Worm (Caenorhabditis elegans) whole organism, early embryonic: ENCODE data around the gene C07A9.5.
A peak's percentile ranks its signal among the peaks of the same experiment; 100 is the strongest.

Experiments
- B0310.2 ChIP-seq: sonication (generic microtip); optimal IDR thresholded peaks from 2 replicates; lab custom pipeline; 2016; ENCODE audit warnings: mild to moderate bottlenecking, missing genetic modification characterization, missing compliant biosample characterization
- F13C5.2 ChIP-seq: sonication (generic microtip); optimal IDR thresholded peaks from 2 replicates; lab custom pipeline; 2017; ENCODE audit warnings: mild to moderate bottlenecking, missing genetic modification characterization, inconsistent platforms, missing compliant biosample characterization
- aly-1 ChIP-seq: sonication (generic microtip); optimal IDR thresholded peaks from 2 replicates; lab custom pipeline; 2016; ENCODE audit warnings: missing genetic modification characterization, missing compliant biosample characterization
- ama-1 ChIP-seq: fragments of 150-350 bp; optimal IDR thresholded peaks from 2 replicates; lab custom pipeline; 2014
- ceh-13 ChIP-seq: fragments of 200-800 bp; sonication (Bioruptor generic); optimal IDR thresholded peaks from 2 replicates; lab custom pipeline; 2018; ENCODE audit warnings: mild to moderate bottlenecking, missing genetic modification characterization, missing compliant biosample characterization
- ceh-36 ChIP-seq: sonication (generic microtip); optimal IDR thresholded peaks from 2 replicates; lab custom pipeline; 2016; ENCODE audit warnings: missing genetic modification characterization, inconsistent platforms, missing compliant biosample characterization
- ets-7 ChIP-seq: sonication (generic microtip); optimal IDR thresholded peaks from 2 replicates; lab custom pipeline; 2016; ENCODE audit warnings: missing genotype, missing genetic modification characterization, missing compliant biosample characterization
- flt-1 ChIP-seq: fragments of 200-800 bp; sonication (Bioruptor generic); IDR thresholded peaks from 2 replicates; pipeline ENCODE4 v1.3.6; 2022; ENCODE audit warnings: missing genetic modification characterization, missing compliant biosample characterization
- hmbx-1 ChIP-seq: sonication (generic microtip); optimal IDR thresholded peaks from 2 replicates; lab custom pipeline; 2016; ENCODE audit warnings: mild to moderate bottlenecking, missing genetic modification characterization, missing compliant biosample characterization
- hmg-4 ChIP-seq: fragments of 200-800 bp; sonication (Bioruptor generic); optimal IDR thresholded peaks from 2 replicates; lab custom pipeline; 2018; ENCODE audit warnings: mild to moderate bottlenecking, missing genetic modification characterization, missing compliant biosample characterization
- hnd-1 ChIP-seq: sonication (generic microtip); optimal IDR thresholded peaks from 2 replicates; lab custom pipeline; 2016; ENCODE audit warnings: missing genetic modification characterization, missing compliant biosample characterization
- pes-1 ChIP-seq: fragments of 200-800 bp; sonication (Bioruptor generic); IDR thresholded peaks from 2 replicates; pipeline ENCODE4 v1.3.6; 2022; ENCODE audit warnings: missing genetic modification reagents, missing genetic modification characterization, missing compliant biosample characterization
- scrt-1 ChIP-seq: fragments of 200-800 bp; sonication (Bioruptor generic); IDR thresholded peaks from 2 replicates; pipeline ENCODE4 v1.3.6; 2022; ENCODE audit warnings: missing genetic modification characterization, missing compliant biosample characterization
- sea-1 ChIP-seq: fragments of 200-800 bp; sonication (Bioruptor generic); conservative IDR thresholded peaks from 2 replicates; pipeline ENCODE4 v1.3.6; 2022; ENCODE audit warnings: missing genetic modification characterization, missing compliant biosample characterization
- tbx-11 ChIP-seq: fragments of 200-800 bp; sonication (Bioruptor generic); IDR thresholded peaks from 2 replicates; pipeline ENCODE4 v1.3.6; 2022; ENCODE audit warnings: missing genetic modification characterization, missing compliant biosample characterization
- tbx-37 ChIP-seq: fragments of 200-800 bp; sonication (Bioruptor generic); conservative IDR thresholded peaks from 2 replicates; pipeline ENCODE4 v1.3.6; 2022; ENCODE audit warnings: missing genetic modification reagents, missing genetic modification characterization, missing compliant biosample characterization
- tra-4 ChIP-seq: sonication (generic microtip); optimal IDR thresholded peaks from 2 replicates; lab custom pipeline; 2017; ENCODE audit warnings: missing genetic modification characterization, missing compliant biosample characterization

The C07A9.5 gene

DNA sequence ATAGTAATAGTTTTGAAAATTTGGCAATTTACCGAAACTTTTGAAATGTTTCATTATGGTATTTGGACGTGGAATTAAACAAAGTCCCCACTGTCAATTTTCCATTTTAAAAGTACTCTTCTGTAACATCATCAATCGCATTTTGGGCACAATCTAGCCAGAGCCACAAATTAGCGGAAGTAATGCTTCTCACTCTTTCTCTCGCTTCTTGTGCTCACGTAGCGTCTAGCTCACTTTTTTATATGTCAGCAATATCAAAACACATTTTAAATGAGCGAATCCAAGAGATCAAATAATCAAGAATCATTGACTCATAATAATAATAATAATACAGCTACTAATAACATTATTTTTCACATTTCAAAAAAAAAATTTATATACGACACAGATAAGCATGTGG is 18.7 kb downstream of the C07A9.5 start:
- TF ChIP-seq hnd-1 (tag; lab: Kevin White, UChicago) (no peak), ceh-13 (no peak), tbx-37 (no peak), ets-7 (tag; lab: Kevin White, UChicago) (no peak), hmbx-1 (tag; lab: Kevin White, UChicago) (no peak), tbx-11 (GFP tag; lab: Robert Waterston, UW) (no peak), F13C5.2 (tag; lab: Kevin White, UChicago) (no peak), flt-1 (GFP tag; lab: Robert Waterston, UW) (no peak), pes-1 (GFP tag; lab: Robert Waterston, UW) (no peak), sea-1 (GFP tag; lab: Robert Waterston, UW) (no peak), B0310.2 (no peak), scrt-1 (GFP tag; lab: Robert Waterston, UW) (no peak), aly-1 (tag; lab: Kevin White, UChicago) (no peak), hmg-4 (GFP tag; lab: Kevin White, UChicago) (no peak)

DNA sequence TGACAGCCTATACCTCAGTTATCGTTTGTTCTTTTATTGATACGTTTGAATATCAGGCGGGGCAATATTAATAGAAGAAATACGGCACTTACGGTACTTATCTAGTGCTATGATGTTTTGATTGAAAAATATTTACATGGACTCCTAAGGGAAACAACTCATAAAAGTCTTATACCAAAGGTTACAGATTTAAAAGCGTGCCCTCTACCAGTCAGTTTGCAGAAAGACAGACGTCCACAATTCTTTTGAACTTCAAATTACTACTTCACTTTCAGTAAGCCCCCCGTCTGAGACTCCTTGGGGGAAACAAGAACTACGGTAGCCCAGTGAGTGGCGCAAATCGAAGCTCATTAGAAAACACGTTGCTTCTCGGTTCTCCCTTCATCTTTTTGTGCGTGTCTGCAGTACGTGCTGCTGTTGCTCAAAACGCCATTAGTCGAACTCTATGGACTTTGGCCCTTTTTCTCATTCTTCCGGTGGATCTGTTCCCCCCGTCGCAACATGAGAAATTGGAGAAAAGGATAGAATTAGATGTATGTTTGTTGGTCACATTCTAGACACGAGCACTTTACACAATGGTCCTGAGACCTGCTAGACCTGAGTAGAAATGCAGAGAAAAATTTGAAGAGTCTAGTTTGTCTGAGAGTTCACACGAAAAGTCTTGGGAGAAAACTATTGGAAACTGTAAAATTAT is 20.2 kb downstream of the C07A9.5 start:
- TF ChIP-seq aly-1 (tag; lab: Kevin White, UChicago) (no peak), B0310.2 (no peak), pes-1 (GFP tag; lab: Robert Waterston, UW) (no peak), tbx-11 (GFP tag; lab: Robert Waterston, UW) (no peak), tra-4 (no peak), F13C5.2 (tag; lab: Kevin White, UChicago) (no peak), hmg-4 (GFP tag; lab: Kevin White, UChicago) (no peak), ama-1 (lab: Kevin White, UChicago) (no peak), scrt-1 (GFP tag; lab: Robert Waterston, UW) (no peak), sea-1 (GFP tag; lab: Robert Waterston, UW) (no peak), ets-7 (tag; lab: Kevin White, UChicago) (no peak), ceh-36 (no peak), tbx-37 (no peak), ceh-13 (no peak), hmbx-1 (tag; lab: Kevin White, UChicago) (no peak), hnd-1 (tag; lab: Kevin White, UChicago) (no peak), flt-1 (GFP tag; lab: Robert Waterston, UW) (no peak)

DNA sequence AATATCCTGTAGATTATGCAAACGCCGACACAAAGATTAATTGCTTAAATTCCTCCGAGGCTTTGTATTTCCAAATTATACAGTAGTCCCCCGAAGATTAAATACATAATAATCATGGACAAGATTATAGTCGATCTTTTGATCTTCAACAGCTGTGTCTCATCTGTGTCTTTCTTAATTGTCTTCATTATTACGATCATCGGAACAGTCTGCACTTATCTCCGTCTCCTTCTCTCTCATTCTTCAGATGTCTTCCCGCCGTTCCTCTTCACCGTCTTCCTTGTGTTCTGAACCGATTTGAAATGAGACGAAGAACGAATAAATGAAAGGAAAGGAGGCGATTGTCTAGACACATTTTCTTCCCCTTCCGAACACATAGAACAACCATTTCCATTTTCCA is 21.5 kb downstream of the C07A9.5 start:
- TF ChIP-seq tra-4 = no peak
- TF ChIP-seq ceh-36 = no peak
- TF ChIP-seq hnd-1 (tag; lab: Kevin White, UChicago) = no peak
- no peak for TF ChIP-seq ceh-13
- no peak for TF ChIP-seq ets-7 (tag; lab: Kevin White, UChicago)
- no peak for TF ChIP-seq scrt-1 (GFP tag; lab: Robert Waterston, UW)
- TF ChIP-seq hmbx-1 (tag; lab: Kevin White, UChicago) = no peak
- no peak for TF ChIP-seq F13C5.2 (tag; lab: Kevin White, UChicago)

DNA sequence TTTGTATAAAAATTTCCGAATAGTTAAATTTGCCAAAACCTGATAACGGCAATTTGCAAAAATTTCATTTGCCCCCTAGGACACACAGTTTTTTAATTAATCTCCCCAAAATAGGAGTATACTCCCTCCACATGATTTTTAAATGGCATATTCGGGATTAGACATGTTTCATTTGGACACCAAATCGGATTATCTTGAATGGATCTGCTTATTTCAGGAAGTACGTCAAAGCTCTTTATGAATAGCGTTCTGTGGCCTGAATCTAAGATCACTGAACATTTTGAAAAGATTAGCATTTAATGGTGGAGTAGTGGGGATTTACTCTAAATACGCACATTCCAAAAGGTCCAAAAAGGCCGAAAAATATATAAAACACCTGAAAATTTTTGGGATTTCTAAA is 24.1 kb downstream of the C07A9.5 start:
- TF ChIP-seq aly-1 (tag; lab: Kevin White, UChicago) (no peak), ceh-36 (peak; percentile 37)

DNA sequence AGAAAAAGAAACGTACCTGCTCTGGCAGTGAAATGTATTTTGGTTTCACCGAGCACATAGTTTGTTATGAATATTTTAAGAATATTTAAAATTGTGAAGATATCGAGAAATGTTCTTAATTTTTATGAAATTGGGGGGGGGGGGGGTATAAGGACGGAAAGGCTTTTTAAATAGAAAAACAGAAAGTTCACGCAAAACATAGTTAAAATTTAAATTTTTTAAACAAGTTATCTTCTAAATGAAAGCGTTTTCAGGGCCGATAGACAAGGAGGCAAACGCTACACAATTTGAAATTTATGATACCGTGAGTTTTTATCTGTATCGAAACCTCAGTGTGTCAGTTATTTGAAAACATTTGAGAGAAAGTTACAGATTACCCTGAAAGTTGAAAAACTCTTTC is 26.8 kb downstream of the C07A9.5 start, which contains the start of gene C15H7.4:
C15H7.4 (minus strand) TSS at position 101 of the 400 bp plus-strand sequence.
- TF ChIP-seq ceh-36 = no peak
- TF ChIP-seq tbx-11 (GFP tag; lab: Robert Waterston, UW) = no peak
- no peak for TF ChIP-seq pes-1 (GFP tag; lab: Robert Waterston, UW)
- no peak for TF ChIP-seq ama-1 (lab: Kevin White, UChicago)
- no peak for TF ChIP-seq hmg-4 (GFP tag; lab: Kevin White, UChicago)
- TF ChIP-seq ets-7 (tag; lab: Kevin White, UChicago) = no peak
- TF ChIP-seq flt-1 (GFP tag; lab: Robert Waterston, UW) = no peak
- no peak for TF ChIP-seq tra-4
- no peak for TF ChIP-seq F13C5.2 (tag; lab: Kevin White, UChicago)
- TF ChIP-seq aly-1 (tag; lab: Kevin White, UChicago) = no peak
- TF ChIP-seq sea-1 (GFP tag; lab: Robert Waterston, UW) = no peak
- no peak for TF ChIP-seq hnd-1 (tag; lab: Kevin White, UChicago)
- TF ChIP-seq ceh-13 = no peak
- TF ChIP-seq hmbx-1 (tag; lab: Kevin White, UChicago) = no peak
- TF ChIP-seq B0310.2 = no peak

DNA sequence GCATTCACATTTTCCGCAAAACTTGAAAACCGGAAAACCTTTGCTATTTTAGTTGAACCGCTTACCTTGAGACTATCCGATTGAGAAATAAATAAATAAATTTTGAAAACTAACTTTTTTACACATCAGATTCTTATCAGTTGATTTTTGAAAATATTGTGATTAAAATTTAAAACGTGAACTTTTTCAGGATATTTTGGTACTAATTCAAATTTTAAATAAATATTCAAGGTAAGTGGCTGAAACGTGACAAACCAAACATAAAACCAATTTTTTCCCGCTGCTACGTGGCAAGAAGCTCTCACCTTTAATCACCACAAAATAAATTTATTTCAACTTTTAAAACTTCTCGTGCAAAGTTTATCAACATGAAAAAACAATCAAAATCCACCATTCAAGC is 30.8 kb downstream of the C07A9.5 start, which contains the start of gene C15H7.3:
C15H7.3 (minus strand) TSS at position 101 of the 400 bp plus-strand sequence.
- TF ChIP-seq hmbx-1 (tag; lab: Kevin White, UChicago) = no peak
- no peak for TF ChIP-seq tbx-37
- TF ChIP-seq pes-1 (GFP tag; lab: Robert Waterston, UW) = no peak
- TF ChIP-seq sea-1 (GFP tag; lab: Robert Waterston, UW) = no peak
- TF ChIP-seq hmg-4 (GFP tag; lab: Kevin White, UChicago) = no peak
- TF ChIP-seq tbx-11 (GFP tag; lab: Robert Waterston, UW) = no peak
- no peak for TF ChIP-seq ama-1 (lab: Kevin White, UChicago)
- no peak for TF ChIP-seq hnd-1 (tag; lab: Kevin White, UChicago)
- no peak for TF ChIP-seq B0310.2
- no peak for TF ChIP-seq aly-1 (tag; lab: Kevin White, UChicago)

DNA sequence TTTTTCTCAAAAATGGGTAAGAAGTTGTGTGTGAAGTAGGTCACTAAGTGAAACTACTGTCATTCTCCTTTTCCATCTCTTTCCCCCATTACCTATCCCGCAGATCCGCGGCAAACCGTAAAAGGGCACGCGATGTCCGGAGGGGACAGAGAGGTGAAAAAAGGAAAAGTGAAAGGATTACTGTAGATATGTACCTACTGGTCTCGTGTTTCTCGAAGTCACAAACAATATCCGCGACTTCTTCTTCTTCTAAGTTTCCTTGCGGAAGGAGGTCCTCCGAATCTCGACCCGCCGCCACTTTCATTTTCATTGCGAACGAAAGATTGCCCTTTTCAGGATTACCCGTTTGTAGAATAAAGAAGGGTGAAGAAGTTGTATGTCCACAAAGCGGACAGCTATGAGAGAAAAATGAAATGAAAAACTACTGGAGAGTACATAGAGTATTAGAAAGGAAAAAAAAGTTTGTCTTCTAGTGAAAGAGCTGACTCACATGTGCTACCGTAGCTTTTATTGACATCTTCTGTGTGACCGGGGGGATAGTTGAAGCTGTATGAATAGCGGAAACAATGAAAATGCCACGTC is 36.1 kb downstream of the C07A9.5 start:
- TF ChIP-seq pes-1 (GFP tag; lab: Robert Waterston, UW) (no peak), ama-1 (lab: Kevin White, UChicago) (no peak), sea-1 (GFP tag; lab: Robert Waterston, UW) (no peak), tra-4 (no peak), hnd-1 (tag; lab: Kevin White, UChicago) (no peak)
